Fruit fly (Drosophila melanogaster) whole organism, embryonic: ENCODE data around the gene CG13008.

Experiments used
- ATbp ChIP-seq: fragments of 200-800 bp; sonication (Bioruptor generic); optimal IDR thresholded peaks from 2 replicates; lab custom pipeline; 2017; ENCODE audit warnings: missing biosample characterization, mild to moderate bottlenecking, missing genetic modification characterization, missing genetic modification reagents
- CG12219 ChIP-seq: fragments of 200-800 bp; sonication (Bioruptor generic); optimal IDR thresholded peaks from 3 replicates; lab custom pipeline; 2018; ENCODE audit warnings: missing biosample characterization, mild to moderate bottlenecking, missing genetic modification characterization
- CG15269 ChIP-seq: fragments of 200-800 bp; sonication (Bioruptor generic); optimal IDR thresholded peaks from 2 replicates; lab custom pipeline; 2018; ENCODE audit warnings: missing biosample characterization, mild to moderate bottlenecking, missing genetic modification characterization, moderate library complexity
- CG1603 ChIP-seq: fragments of 200-800 bp; sonication (Bioruptor generic); optimal IDR thresholded peaks from 2 replicates; lab custom pipeline; 2019; ENCODE audit warnings: missing biosample characterization, mild to moderate bottlenecking, missing genetic modification characterization, moderate library complexity
- CG17385 ChIP-seq: fragments of 200-800 bp; sonication (Bioruptor generic); optimal IDR thresholded peaks from 3 replicates; lab custom pipeline; 2018; ENCODE audit warnings: missing biosample characterization, mild to moderate bottlenecking, missing genetic modification characterization
- CG18262 ChIP-seq: fragments of 200-800 bp; optimal IDR thresholded peaks from 3 replicates; lab custom pipeline; 2019; ENCODE audit warnings: missing biosample characterization, mild to moderate bottlenecking, missing genetic modification characterization, moderate library complexity
- CG18599 ChIP-seq: fragments of 200-800 bp; sonication (Bioruptor generic); optimal IDR thresholded peaks from 3 replicates; lab custom pipeline; 2017; ENCODE audit warnings: missing biosample characterization, missing genetic modification characterization, mild to moderate bottlenecking, moderate library complexity, missing genetic modification reagents
- CG18619 ChIP-seq: fragments of 200-800 bp; sonication (Bioruptor generic); optimal IDR thresholded peaks from 3 replicates; lab custom pipeline; 2017; ENCODE audit warnings: missing biosample characterization, mild to moderate bottlenecking, missing genetic modification characterization
- CG2678 ChIP-seq: fragments of 200-800 bp; sonication (Bioruptor generic); optimal IDR thresholded peaks from 3 replicates; lab custom pipeline; 2019; ENCODE audit warnings: missing biosample characterization, mild to moderate bottlenecking, missing genetic modification characterization, moderate library complexity
- CG2712 ChIP-seq: fragments of 200-800 bp; optimal IDR thresholded peaks from 3 replicates; lab custom pipeline; 2019; ENCODE audit warnings: missing biosample characterization, mild to moderate bottlenecking, missing genetic modification characterization, moderate library complexity
- CG31224 ChIP-seq: fragments of 200-800 bp; sonication (Bioruptor generic); IDR thresholded peaks from 2 replicates; pipeline ENCODE4 v1.3.6; 2022; ENCODE audit warnings: missing biosample characterization, missing genetic modification characterization
- CG31441 ChIP-seq: fragments of 200-800 bp; sonication (Bioruptor generic); IDR thresholded peaks from 2 replicates; pipeline ENCODE4 v1.3.6; 2022; ENCODE audit warnings: missing biosample characterization, missing genetic modification characterization
- CG3995 ChIP-seq: fragments of 200-800 bp; sonication (Bioruptor generic); optimal IDR thresholded peaks from 3 replicates; lab custom pipeline; 2016; ENCODE audit warnings: missing biosample characterization, missing genetic modification characterization
- CG6175 ChIP-seq: fragments of 200-800 bp; sonication (Bioruptor generic); IDR thresholded peaks from 3 replicates; pipeline ENCODE4 v1.3.6; 2022; ENCODE audit warnings: missing biosample characterization, missing genetic modification characterization
- CG6765 ChIP-seq: fragments of 200-800 bp; sonication (Bioruptor generic); optimal IDR thresholded peaks from 3 replicates; lab custom pipeline; 2017; ENCODE audit warnings: missing biosample characterization, mild to moderate bottlenecking, missing genetic modification characterization
- CG7839 ChIP-seq: fragments of 200-800 bp; sonication (Bioruptor generic); optimal IDR thresholded peaks from 3 replicates; lab custom pipeline; 2018; ENCODE audit warnings: missing biosample characterization, mild to moderate bottlenecking, missing genetic modification characterization, moderate library complexity
- CG7963 ChIP-seq: fragments of 200-800 bp; sonication (Bioruptor generic); IDR thresholded peaks from 3 replicates; pipeline ENCODE4 v1.3.6; 2022; ENCODE audit warnings: missing biosample characterization, missing genetic modification characterization; ENCODE audit not compliant: partially characterized antibody
- CG8290 ChIP-seq, 3 experiments: fragments of 200-800 bp; sonication (Bioruptor generic); optimal IDR thresholded peaks; 2 replicates each; lab custom pipeline; 2016 to 2019; ENCODE audit warnings: missing biosample characterization in 3 of 3, missing genetic modification characterization in 3 of 3, mild to moderate bottlenecking in 2 of 3, moderate library complexity in 1 of 3
- CG9817 ChIP-seq: fragments of 200-800 bp; sonication (Bioruptor generic); optimal IDR thresholded peaks from 2 replicates; lab custom pipeline; 2018; ENCODE audit warnings: missing biosample characterization, mild to moderate bottlenecking, missing genetic modification characterization, moderate library complexity
- CG9932 ChIP-seq: fragments of 200-800 bp; sonication (Bioruptor generic); IDR thresholded peaks from 2 replicates; pipeline ENCODE4 v1.3.6; 2022; ENCODE audit warnings: missing biosample characterization, missing genetic modification characterization
- CHES-1-like ChIP-seq: fragments of 200-800 bp; sonication (Bioruptor generic); optimal IDR thresholded peaks from 2 replicates; lab custom pipeline; 2016; ENCODE audit warnings: missing biosample characterization, missing genetic modification characterization
- D ChIP-seq, 2 experiments: fragments of 200-800 bp in 1 of 2; fragments of >200 bp in 1 of 2; sonication (Bioruptor generic) in 1 of 2; optimal IDR thresholded peaks; 2 replicates in 1 of 2; 3 replicates in 1 of 2; lab custom pipeline; 2017; ENCODE audit warnings: mild to moderate bottlenecking in 1 of 2, missing biosample characterization in 1 of 2, missing genetic modification characterization in 1 of 2, missing genetic modification reagents in 1 of 2
- Fer1 ChIP-seq: fragments of 200-800 bp; sonication (Bioruptor generic); optimal IDR thresholded peaks from 2 replicates; lab custom pipeline; 2017; ENCODE audit warnings: missing biosample characterization, mild to moderate bottlenecking, missing genetic modification characterization
- Hmr ChIP-seq: fragments of 200-800 bp; sonication (Bioruptor generic); optimal IDR thresholded peaks from 3 replicates; lab custom pipeline; 2017; ENCODE audit warnings: mild to moderate bottlenecking, missing biosample characterization, missing genetic modification reagents, missing genetic modification characterization
- Hr51 ChIP-seq, 2 experiments: fragments of 200-800 bp; sonication (Bioruptor generic); optimal IDR thresholded peaks; 2 replicates in 1 of 2; 3 replicates in 1 of 2; lab custom pipeline; 2016 to 2018; ENCODE audit warnings: missing biosample characterization in 2 of 2, missing genetic modification characterization in 2 of 2, mild to moderate bottlenecking in 1 of 2, moderate library complexity in 1 of 2
- Lpt ChIP-seq: fragments of >200 bp; optimal IDR thresholded peaks from 2 replicates; lab custom pipeline; 2018; ENCODE audit warnings: missing biosample characterization, missing genetic modification characterization
- Med ChIP-seq: fragments of 200-800 bp; sonication (Bioruptor generic); peaks from one replicate; lab custom pipeline; 2016; ENCODE audit warnings: missing biosample characterization, missing genetic modification characterization, mild to moderate bottlenecking, inconsistent platforms, moderate library complexity
- Rfx ChIP-seq: fragments of 200-800 bp; sonication (Bioruptor generic); IDR thresholded peaks from 2 replicates; pipeline ENCODE4 v1.3.6; 2022; ENCODE audit warnings: missing biosample characterization, missing genetic modification characterization
- Sox100B ChIP-seq: fragments of 200-800 bp; sonication (Bioruptor generic); optimal IDR thresholded peaks from 3 replicates; lab custom pipeline; 2018; ENCODE audit warnings: missing biosample characterization, mild to moderate bottlenecking, missing genetic modification characterization
- az2 ChIP-seq: fragments of 200-800 bp; sonication (Bioruptor generic); optimal IDR thresholded peaks from 3 replicates; lab custom pipeline; 2016; ENCODE audit warnings: missing biosample characterization, missing genetic modification characterization
- cwo ChIP-seq: fragments of 200-800 bp; sonication (Bioruptor generic); optimal IDR thresholded peaks from 3 replicates; lab custom pipeline; 2017; ENCODE audit warnings: missing biosample characterization, missing genetic modification characterization, mild to moderate bottlenecking, moderate library complexity, missing genetic modification reagents
- dpn ChIP-seq, 2 experiments: fragments of 200-800 bp; sonication (Bioruptor generic); optimal IDR thresholded peaks; 3 replicates each; lab custom pipeline; 2016; ENCODE audit warnings: missing biosample characterization in 2 of 2, missing genetic modification characterization in 2 of 2
- grau ChIP-seq: fragments of 200-800 bp; optimal IDR thresholded peaks from 3 replicates; lab custom pipeline; 2019; ENCODE audit warnings: missing biosample characterization, mild to moderate bottlenecking, missing genetic modification characterization, moderate library complexity
- inv ChIP-seq: fragments of 200-800 bp; sonication (Bioruptor generic); IDR thresholded peaks from 2 replicates; pipeline ENCODE4 v1.3.6; 2022; ENCODE audit warnings: missing biosample characterization, missing genetic modification characterization; ENCODE audit not compliant: partially characterized antibody
- lbe ChIP-seq: fragments of 200-800 bp; sonication (Bioruptor generic); optimal IDR thresholded peaks from 2 replicates; lab custom pipeline; 2016; ENCODE audit warnings: missing biosample characterization, mild to moderate bottlenecking, missing genetic modification characterization
- lmd ChIP-seq: fragments of 200-800 bp; sonication (Bioruptor generic); IDR thresholded peaks from 2 replicates; pipeline ENCODE4 v1.3.6; 2022; ENCODE audit warnings: missing biosample characterization, missing genetic modification characterization
- nmo ChIP-seq: fragments of 200-800 bp; sonication (Bioruptor generic); optimal IDR thresholded peaks from 2 replicates; lab custom pipeline; 2018; ENCODE audit warnings: missing biosample characterization, mild to moderate bottlenecking, missing genetic modification characterization, moderate library complexity
- peb ChIP-seq: fragments of 200-800 bp; sonication (Bioruptor generic); IDR thresholded peaks from 2 replicates; pipeline ENCODE4 v1.3.6; 2022; ENCODE audit warnings: missing biosample characterization, missing genetic modification characterization
- phol ChIP-seq: fragments of 200-800 bp; sonication (Bioruptor generic); optimal IDR thresholded peaks from 3 replicates; lab custom pipeline; 2018; ENCODE audit warnings: missing biosample characterization, mild to moderate bottlenecking, missing genetic modification characterization, moderate library complexity
- salm ChIP-seq: fragments of 200-800 bp; sonication (Bioruptor generic); optimal IDR thresholded peaks from 2 replicates; lab custom pipeline; 2018; ENCODE audit warnings: missing biosample characterization, mild to moderate bottlenecking, missing genetic modification characterization
- sens ChIP-seq: fragments of 200-800 bp; sonication (Bioruptor generic); peaks from one replicate; lab custom pipeline; 2016; ENCODE audit warnings: missing biosample characterization, missing genetic modification characterization
- sob ChIP-seq: fragments of 200-800 bp; sonication (Bioruptor generic); IDR thresholded peaks from 2 replicates; pipeline ENCODE4 v1.3.6; 2022; ENCODE audit warnings: missing biosample characterization, missing genetic modification characterization
- tio ChIP-seq: fragments of 200-800 bp; sonication (Bioruptor generic); optimal IDR thresholded peaks from 2 replicates; lab custom pipeline; 2017; ENCODE audit warnings: missing biosample characterization, missing genetic modification characterization, inconsistent platforms
- zen ChIP-seq: fragments of 200-800 bp; sonication (Bioruptor generic); optimal IDR thresholded peaks from 3 replicates; lab custom pipeline; 2018; ENCODE audit warnings: missing biosample characterization, mild to moderate bottlenecking, missing genetic modification characterization, moderate library complexity

The CG13008 gene

DNA sequence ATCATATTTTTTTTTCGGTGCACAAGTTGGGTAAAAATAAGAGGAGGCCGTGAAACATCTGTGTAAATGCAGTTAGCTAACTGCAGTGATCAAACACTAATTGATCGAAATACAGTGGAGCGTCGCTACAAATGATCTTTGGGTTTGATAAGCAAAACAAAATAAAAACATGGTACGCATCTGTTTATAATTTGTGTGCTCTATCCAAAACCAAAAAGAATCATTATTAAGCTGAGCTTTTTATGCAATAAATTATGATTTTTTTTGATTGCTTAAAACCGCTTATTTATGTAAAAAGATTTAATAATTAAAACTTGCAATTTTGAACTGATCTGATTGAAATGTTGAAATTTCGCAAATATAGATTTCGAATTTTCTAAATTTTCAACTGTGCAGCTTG is 40.8 kb upstream of the CG13008 start (continued):
- peak; percentile 38 for TF ChIP-seq Sox100B (GFP tag; lab: Kevin White, UChicago)
- peak; percentile 31 for TF ChIP-seq CG7839 (tag; lab: Kevin White, UChicago)
- TF ChIP-seq CG31441 (GFP tag; lab: Robert Waterston, UW): peak; percentile 21; the same call in 1 of the 2 replicates
- no peak for TF ChIP-seq CG9932 (GFP tag; lab: Robert Waterston, UW)
- TF ChIP-seq CG2712 (tag; lab: Kevin White, UChicago): peak; percentile 13
- peak in 1 of 2 experiments; percentile 44 for TF ChIP-seq Hr51 (GFP tag; optimal IDR thresholded peaks at IDR 0.05; lab: Kevin White, UChicago)
- no peak for TF ChIP-seq inv (GFP tag; lab: Robert Waterston, UW)
- peak; percentile 6 for TF ChIP-seq nmo (GFP tag; lab: Kevin White, UChicago)
- peak; percentile 13 for TF ChIP-seq az2 (GFP tag; lab: Kevin White, UChicago)

DNA sequence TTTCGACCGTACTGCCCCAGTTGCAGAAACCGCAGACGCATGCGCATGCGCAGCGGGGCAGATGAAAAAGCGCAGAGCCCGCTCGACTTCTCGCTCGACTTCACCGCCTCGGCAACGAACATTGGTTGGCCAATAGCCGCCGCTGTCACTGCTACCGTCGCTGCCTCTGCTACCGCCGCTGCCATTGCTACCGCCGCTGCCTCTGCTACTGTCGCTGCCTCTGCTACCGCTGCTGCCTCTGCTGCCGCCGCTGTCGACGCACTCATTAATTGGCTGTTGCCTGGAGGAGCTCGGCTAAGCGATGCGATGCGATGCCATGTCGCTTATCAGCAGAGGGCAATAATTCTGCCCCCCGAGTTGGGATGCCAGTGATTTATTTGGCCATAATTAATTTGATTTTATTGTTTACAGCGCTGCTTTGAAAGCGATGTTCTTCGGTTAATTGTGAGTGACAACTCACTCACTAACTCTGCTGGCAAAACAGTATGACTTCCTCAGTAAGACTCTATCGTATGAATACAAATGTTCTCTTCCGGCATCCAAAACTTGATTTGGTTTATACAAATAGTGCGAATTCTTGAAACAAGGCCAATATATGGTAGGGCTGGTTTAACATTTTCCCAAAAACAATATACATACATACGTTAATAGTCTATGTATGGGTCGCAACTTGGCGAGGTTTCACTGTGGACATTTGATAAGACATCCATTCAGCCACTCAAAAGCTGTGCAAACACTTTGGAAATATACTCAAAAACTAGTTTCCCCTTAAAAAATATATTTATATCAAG is 40.2 kb upstream of the CG13008 start:
- TF ChIP-seq grau (peak; percentile 89), az2 (GFP tag; lab: Kevin White, UChicago) (peak; percentile 4), Rfx (GFP tag; lab: Robert Waterston, UW) (peak; percentile 54; the same call in 1 of the 2 replicates), CG1603 (tag; lab: Kevin White, UChicago) (peak; percentile 56), Hmr (peak; percentile 21), CG8290 (GFP tag; optimal IDR thresholded peaks at IDR 0.05; lab: Kevin White, UChicago) (no peak), CG8290 (tag; optimal IDR thresholded peaks at IDR 0.05; lab: Kevin White, UChicago) (peak in 1 of 2 experiments; percentile 64), cwo (GFP tag; lab: Kevin White, UChicago) (peak; percentile 16), CG15269 (peak; percentile 55), phol (tag; lab: Kevin White, UChicago) (peak; percentile 1), CG18619 (GFP tag; lab: Kevin White, UChicago) (no peak), lbe (GFP tag; lab: Kevin White, UChicago) (no peak), dpn (GFP tag; optimal IDR thresholded peaks at IDR 0.05; lab: Kevin White, UChicago) (peak in 1 of 2 experiments; percentile 48), CG12219 (GFP tag; lab: Kevin White, UChicago) (peak; percentile 22), lmd (GFP tag; lab: Robert Waterston, UW) (peak; percentile 49; the same call in 1 of the 2 replicates), tio (GFP tag; lab: Kevin White, UChicago) (no peak), Lpt (GFP tag; lab: Kevin White, UChicago) (no peak), CG18262 (tag; lab: Kevin White, UChicago) (peak; percentile 4), CG18599 (GFP tag; lab: Kevin White, UChicago) (peak; percentile 50), CG9817 (tag; lab: Kevin White, UChicago) (peak; percentile 22), Fer1 (GFP tag; lab: Kevin White, UChicago) (peak; percentile 27), peb (GFP tag; lab: Robert Waterston, UW) (no peak), sens (GFP tag; lab: Kevin White, UChicago) (peak; percentile 60), sob (GFP tag; lab: Robert Waterston, UW) (0 out of 2 replicates have a peak, but pooled peaks have one; percentile 6), zen (tag; lab: Kevin White, UChicago) (no peak), Med (GFP tag; lab: Kevin White, UChicago) (peak; percentile 87), CHES-1-like (GFP tag; lab: Kevin White, UChicago) (peak; percentile 8), D (optimal IDR thresholded peaks at IDR 0.05; lab: Kevin White, UChicago) (no peak), D (GFP tag; optimal IDR thresholded peaks at IDR 0.05; lab: Kevin White, UChicago) (no peak), CG6765 (GFP tag; lab: Kevin White, UChicago) (no peak), CG6175 (GFP tag; lab: Robert Waterston, UW) (0 out of 3 replicates have a peak, but pooled peaks have one; percentile 17), CG17385 (peak; percentile 21), Hr51 (GFP tag; optimal IDR thresholded peaks at IDR 0.05; lab: Kevin White, UChicago) (peak in 1 of 2 experiments; percentile 49), CG2678 (tag; lab: Kevin White, UChicago) (peak; percentile 53), CG31224 (GFP tag; lab: Robert Waterston, UW) (no peak), ATbp (GFP tag; lab: Kevin White, UChicago) (peak; percentile 7), CG3995 (GFP tag; lab: Kevin White, UChicago) (no peak), CG7963 (GFP tag; lab: Robert Waterston, UW) (no peak), salm (no peak)
